Worm (Caenorhabditis elegans) whole organism, early embryonic: ENCODE data around the gene R04B5.5.

Experiments used
- B0310.2 ChIP-seq: sonication (generic microtip); optimal IDR thresholded peaks from 2 replicates; lab custom pipeline; 2016; ENCODE audit warnings: mild to moderate bottlenecking, missing genetic modification characterization, missing compliant biosample characterization
- F13C5.2 ChIP-seq: sonication (generic microtip); optimal IDR thresholded peaks from 2 replicates; lab custom pipeline; 2017; ENCODE audit warnings: mild to moderate bottlenecking, missing genetic modification characterization, inconsistent platforms, missing compliant biosample characterization
- aly-1 ChIP-seq: sonication (generic microtip); optimal IDR thresholded peaks from 2 replicates; lab custom pipeline; 2016; ENCODE audit warnings: missing genetic modification characterization, missing compliant biosample characterization
- ama-1 ChIP-seq: fragments of 150-350 bp; optimal IDR thresholded peaks from 2 replicates; lab custom pipeline; 2014
- ceh-13 ChIP-seq: fragments of 200-800 bp; sonication (Bioruptor generic); optimal IDR thresholded peaks from 2 replicates; lab custom pipeline; 2018; ENCODE audit warnings: mild to moderate bottlenecking, missing genetic modification characterization, missing compliant biosample characterization
- ceh-36 ChIP-seq: sonication (generic microtip); optimal IDR thresholded peaks from 2 replicates; lab custom pipeline; 2016; ENCODE audit warnings: missing genetic modification characterization, inconsistent platforms, missing compliant biosample characterization
- ets-7 ChIP-seq: sonication (generic microtip); optimal IDR thresholded peaks from 2 replicates; lab custom pipeline; 2016; ENCODE audit warnings: missing genotype, missing genetic modification characterization, missing compliant biosample characterization
- flt-1 ChIP-seq: fragments of 200-800 bp; sonication (Bioruptor generic); IDR thresholded peaks from 2 replicates; pipeline ENCODE4 v1.3.6; 2022; ENCODE audit warnings: missing genetic modification characterization, missing compliant biosample characterization
- hmbx-1 ChIP-seq: sonication (generic microtip); optimal IDR thresholded peaks from 2 replicates; lab custom pipeline; 2016; ENCODE audit warnings: mild to moderate bottlenecking, missing genetic modification characterization, missing compliant biosample characterization
- hmg-4 ChIP-seq: fragments of 200-800 bp; sonication (Bioruptor generic); optimal IDR thresholded peaks from 2 replicates; lab custom pipeline; 2018; ENCODE audit warnings: mild to moderate bottlenecking, missing genetic modification characterization, missing compliant biosample characterization
- hnd-1 ChIP-seq: sonication (generic microtip); optimal IDR thresholded peaks from 2 replicates; lab custom pipeline; 2016; ENCODE audit warnings: missing genetic modification characterization, missing compliant biosample characterization
- pes-1 ChIP-seq: fragments of 200-800 bp; sonication (Bioruptor generic); IDR thresholded peaks from 2 replicates; pipeline ENCODE4 v1.3.6; 2022; ENCODE audit warnings: missing genetic modification reagents, missing genetic modification characterization, missing compliant biosample characterization
- scrt-1 ChIP-seq: fragments of 200-800 bp; sonication (Bioruptor generic); IDR thresholded peaks from 2 replicates; pipeline ENCODE4 v1.3.6; 2022; ENCODE audit warnings: missing genetic modification characterization, missing compliant biosample characterization
- sea-1 ChIP-seq: fragments of 200-800 bp; sonication (Bioruptor generic); conservative IDR thresholded peaks from 2 replicates; pipeline ENCODE4 v1.3.6; 2022; ENCODE audit warnings: missing genetic modification characterization, missing compliant biosample characterization
- tbx-11 ChIP-seq: fragments of 200-800 bp; sonication (Bioruptor generic); IDR thresholded peaks from 2 replicates; pipeline ENCODE4 v1.3.6; 2022; ENCODE audit warnings: missing genetic modification characterization, missing compliant biosample characterization
- tbx-37 ChIP-seq: fragments of 200-800 bp; sonication (Bioruptor generic); conservative IDR thresholded peaks from 2 replicates; pipeline ENCODE4 v1.3.6; 2022; ENCODE audit warnings: missing genetic modification reagents, missing genetic modification characterization, missing compliant biosample characterization
- tra-4 ChIP-seq: sonication (generic microtip); optimal IDR thresholded peaks from 2 replicates; lab custom pipeline; 2017; ENCODE audit warnings: missing genetic modification characterization, missing compliant biosample characterization

Gene R04B5.5

ce11 chrV:10087103-10087502 lies at the start of gene R04B5.5:
TSS of gene R04B5.5 (plus strand) at chrV:10087480.
- TF ChIP-seq tbx-11 (GFP tag; lab: Robert Waterston, UW) (no peak), hmbx-1 (tag; lab: Kevin White, UChicago) (no peak)

ce11 chrV:10039837-10040236 lies 47.4 kb upstream of the R04B5.5 start:
- TF ChIP-seq B0310.2 (tag; lab: Kevin White, UChicago), result peak; percentile 2
- peak; percentile 23 for TF ChIP-seq F13C5.2 (tag; lab: Kevin White, UChicago)
- 0 out of 2 replicates have a peak, but pooled peaks have one; percentile 9 for TF ChIP-seq tbx-37 (GFP tag; lab: Robert Waterston, UW)
- peak; percentile 47 for TF ChIP-seq hmg-4 (GFP tag; lab: Kevin White, UChicago)
- no peak for TF ChIP-seq pes-1
- peak; percentile 21 for TF ChIP-seq aly-1 (tag; lab: Kevin White, UChicago)
- TF ChIP-seq tra-4 (tag; lab: Kevin White, UChicago), result no peak
- TF ChIP-seq ets-7 (tag; lab: Kevin White, UChicago), result no peak
- TF ChIP-seq hnd-1, result no peak
- no peak for TF ChIP-seq ceh-13 (GFP tag; lab: Kevin White, UChicago)
- TF ChIP-seq flt-1 (GFP tag; lab: Robert Waterston, UW), result no peak
- peak; percentile 45; the same call in 1 of the 2 replicates for TF ChIP-seq sea-1 (GFP tag; lab: Robert Waterston, UW)

DNA sequence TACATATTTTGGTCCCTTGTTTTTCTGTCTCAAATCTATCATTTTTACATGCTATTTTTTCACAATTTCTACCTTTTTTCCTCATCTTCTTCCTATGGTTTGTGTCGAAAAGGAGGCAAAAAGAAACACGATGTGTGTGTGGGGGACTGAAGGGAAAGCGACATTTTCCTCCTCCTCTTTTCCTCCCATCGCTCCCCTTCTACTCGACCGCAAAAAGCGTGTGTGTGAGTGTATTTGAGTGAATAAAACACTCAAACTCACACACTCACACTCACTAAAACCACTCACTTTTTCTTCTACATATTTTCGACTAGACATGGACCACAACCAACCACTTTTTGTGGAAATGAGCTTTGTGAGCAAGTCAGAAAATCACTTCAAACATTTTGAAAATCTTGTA lies 45.8 kb upstream of the R04B5.5 start:
- TF ChIP-seq hmg-4 (GFP tag; lab: Kevin White, UChicago) (no peak), scrt-1 (GFP tag; lab: Robert Waterston, UW) (no peak), tbx-11 (GFP tag; lab: Robert Waterston, UW) (no peak), tbx-37 (GFP tag; lab: Robert Waterston, UW) (no peak), B0310.2 (tag; lab: Kevin White, UChicago) (no peak), sea-1 (GFP tag; lab: Robert Waterston, UW) (no peak), hmbx-1 (tag; lab: Kevin White, UChicago) (no peak), ets-7 (tag; lab: Kevin White, UChicago) (no peak), hnd-1 (no peak), aly-1 (tag; lab: Kevin White, UChicago) (no peak), ceh-13 (GFP tag; lab: Kevin White, UChicago) (no peak)

ce11 chrV:10042254-10042653 lies 45.0 kb upstream of the R04B5.5 start:
- TF ChIP-seq F13C5.2 (tag; lab: Kevin White, UChicago) (peak; percentile 47), B0310.2 (tag; lab: Kevin White, UChicago) (no peak), flt-1 (GFP tag; lab: Robert Waterston, UW) (0 out of 2 replicates have a peak, but pooled peaks have one; percentile 9)

DNA sequence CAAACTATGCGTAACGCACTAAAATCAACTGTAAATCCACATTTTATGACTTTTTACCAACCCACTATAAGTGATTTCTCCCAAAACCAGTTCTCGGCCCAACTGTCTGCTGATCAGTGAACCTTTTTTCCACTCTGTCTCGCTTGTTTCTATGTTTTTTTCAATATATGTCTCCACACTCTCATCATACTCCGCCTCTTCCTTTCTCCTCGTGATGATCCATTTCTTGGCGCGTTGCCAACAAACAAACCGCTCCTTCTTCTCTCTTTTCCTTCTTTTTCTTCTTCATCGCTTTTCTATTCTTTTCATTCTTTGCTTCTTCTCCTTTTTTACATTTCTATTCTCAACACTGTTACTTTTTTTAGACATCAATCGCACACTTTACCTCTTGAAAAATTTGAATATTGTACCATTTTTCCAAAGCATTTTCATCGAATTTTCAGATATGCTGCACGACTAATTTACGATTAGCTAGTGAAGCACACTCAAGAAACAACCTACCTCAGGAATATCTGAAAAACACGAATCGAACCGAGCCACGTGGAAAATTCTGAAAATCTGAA lies 44.0 kb upstream of the R04B5.5 start, which contains the start of gene T06E8.8:
TSS of gene T06E8.8 (plus strand) at position 513 of the 563 bp plus-strand sequence.
- TF ChIP-seq ama-1 (lab: Kevin White, UChicago), result no peak
- TF ChIP-seq ets-7 (tag; lab: Kevin White, UChicago), result no peak
- no peak for TF ChIP-seq ceh-36 (tag; lab: Kevin White, UChicago)
- TF ChIP-seq pes-1, result no peak
- no peak for TF ChIP-seq B0310.2 (tag; lab: Kevin White, UChicago)
- TF ChIP-seq tbx-37 (GFP tag; lab: Robert Waterston, UW), result no peak
- no peak for TF ChIP-seq hmg-4 (GFP tag; lab: Kevin White, UChicago)
- no peak for TF ChIP-seq hmbx-1 (tag; lab: Kevin White, UChicago)

ce11 chrV:10044735-10045134 lies 42.5 kb upstream of the R04B5.5 start:
- TF ChIP-seq sea-1 (GFP tag; lab: Robert Waterston, UW) (no peak), tbx-37 (GFP tag; lab: Robert Waterston, UW) (no peak)

DNA sequence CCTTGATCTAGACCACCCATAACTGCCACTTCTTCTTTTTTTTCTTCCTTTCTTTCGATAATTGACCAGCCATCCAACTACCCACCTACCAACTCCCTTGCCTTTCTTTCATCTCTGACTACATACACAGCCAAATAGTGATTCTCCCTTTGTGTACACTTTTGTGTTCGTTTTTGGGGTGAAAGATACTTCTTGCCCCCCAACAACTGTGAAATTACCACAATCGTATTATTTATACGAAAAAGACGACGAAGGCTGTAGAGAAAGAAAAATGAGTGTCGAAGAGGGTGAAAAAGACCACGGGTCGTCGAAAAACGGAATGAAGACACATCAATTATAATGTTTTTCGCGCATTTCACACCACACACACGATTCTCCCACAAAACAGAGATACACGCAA lies 40.8 kb upstream of the R04B5.5 start:
- TF ChIP-seq ets-7 (tag; lab: Kevin White, UChicago), result no peak
- TF ChIP-seq hmbx-1 (tag; lab: Kevin White, UChicago), result no peak
- TF ChIP-seq sea-1 (GFP tag; lab: Robert Waterston, UW), result no peak
- TF ChIP-seq flt-1 (GFP tag; lab: Robert Waterston, UW), result no peak
- TF ChIP-seq B0310.2 (tag; lab: Kevin White, UChicago), result no peak
- no peak for TF ChIP-seq tbx-37 (GFP tag; lab: Robert Waterston, UW)
- no peak for TF ChIP-seq scrt-1 (GFP tag; lab: Robert Waterston, UW)
- TF ChIP-seq tbx-11 (GFP tag; lab: Robert Waterston, UW), result no peak
- no peak for TF ChIP-seq ama-1 (lab: Kevin White, UChicago)
- no peak for TF ChIP-seq F13C5.2 (tag; lab: Kevin White, UChicago)
- no peak for TF ChIP-seq hmg-4 (GFP tag; lab: Kevin White, UChicago)
- no peak for TF ChIP-seq ceh-36 (tag; lab: Kevin White, UChicago)
- TF ChIP-seq hnd-1, result no peak
- no peak for TF ChIP-seq ceh-13 (GFP tag; lab: Kevin White, UChicago)
- TF ChIP-seq tra-4 (tag; lab: Kevin White, UChicago), result no peak
- no peak for TF ChIP-seq aly-1 (tag; lab: Kevin White, UChicago)
- no peak for TF ChIP-seq pes-1

DNA sequence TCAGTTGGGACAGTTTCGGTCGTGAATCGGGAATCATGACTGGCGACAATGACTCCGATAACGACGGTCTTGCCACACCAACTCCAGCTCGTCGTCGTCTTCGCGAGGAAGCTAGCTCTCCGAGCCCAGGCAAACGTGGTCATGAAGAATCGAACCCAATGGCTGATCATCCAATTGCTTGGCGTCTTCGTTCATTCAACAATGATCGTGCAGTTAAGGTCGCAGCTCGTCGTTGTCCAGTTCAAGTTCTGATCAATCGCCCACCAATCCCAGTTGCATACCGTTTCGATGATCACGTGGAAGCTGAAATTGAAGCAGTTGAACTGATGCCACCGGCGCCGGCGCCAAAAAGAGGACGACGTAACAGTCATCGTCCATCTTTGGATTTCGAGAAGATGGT lies 40.1 kb upstream of the R04B5.5 start:
- TF ChIP-seq scrt-1 (GFP tag; lab: Robert Waterston, UW) (no peak), tra-4 (tag; lab: Kevin White, UChicago) (no peak), ceh-36 (tag; lab: Kevin White, UChicago) (no peak), pes-1 (no peak), F13C5.2 (tag; lab: Kevin White, UChicago) (no peak), ama-1 (lab: Kevin White, UChicago) (no peak), sea-1 (GFP tag; lab: Robert Waterston, UW) (no peak), hnd-1 (no peak), flt-1 (GFP tag; lab: Robert Waterston, UW) (no peak), tbx-11 (GFP tag; lab: Robert Waterston, UW) (no peak), hmbx-1 (tag; lab: Kevin White, UChicago) (no peak), tbx-37 (GFP tag; lab: Robert Waterston, UW) (no peak)
